Fruit fly (Drosophila melanogaster): Measurements from ENCODE around the gene Lar.

Gene Lar

dm6 chr2L:19586436-19587333 is at the start of gene Lar (continued):
- TF ChIP-seq stc (GFP tag; IDR thresholded peaks at IDR 0.05) (peak; percentile 35; the same call in 1 of the 2 replicates), CG16815 (GFP tag; optimal IDR thresholded peaks at IDR 0.05) (no peak), CG4820 (GFP tag; optimal IDR thresholded peaks at IDR 0.05) (peak; percentile 53), CG13775 (GFP tag; optimal IDR thresholded peaks at IDR 0.05) (peak; percentile 48), CG7987 (GFP tag; optimal IDR thresholded peaks at IDR 0.05) (peak; percentile 39), CG11695 (GFP tag; IDR thresholded peaks at IDR 0.05) (peak; percentile 59; the same call in 1 of the 3 replicates), ham (GFP tag; IDR thresholded peaks at IDR 0.05) (no peak), CG15696 (tag; optimal IDR thresholded peaks at IDR 0.05) (peak; percentile 49), zf30C (GFP tag; optimal IDR thresholded peaks at IDR 0.05) (no peak), ap (GFP tag; IDR thresholded peaks at IDR 0.05) (no peak), p53 (GFP tag; optimal IDR thresholded peaks at IDR 0.05) (peak; percentile 64), jumu (GFP tag; optimal IDR thresholded peaks at IDR 0.05) (peak; percentile 76), amos (GFP tag; IDR thresholded peaks at IDR 0.05; ENCODE audit: partially characterized antibody) (peak; percentile 62; the same call in 1 of the 2 replicates), CG30403 (GFP tag; optimal IDR thresholded peaks at IDR 0.05) (peak; percentile 78), CG8388 (GFP tag; optimal IDR thresholded peaks at IDR 0.05) (peak; percentile 42), CG9932 (GFP tag; IDR thresholded peaks at IDR 0.05) (peak; percentile 69), slbo (GFP tag; IDR thresholded peaks at IDR 0.05) (peak; percentile 78), vnd (GFP tag; IDR thresholded peaks at IDR 0.05; ENCODE audit: partially characterized antibody) (no peak), CG6854 (GFP tag; optimal IDR thresholded peaks at IDR 0.05) (no peak), CG2875 (GFP tag; optimal IDR thresholded peaks at IDR 0.05) (no peak), Dbx (GFP tag; IDR thresholded peaks at IDR 0.05) (peak; percentile 76), Lhr (GFP tag; optimal IDR thresholded peaks at IDR 0.05) (peak; percentile 58), CG7745 (tag; optimal IDR thresholded peaks at IDR 0.05) (no peak), CG18619 (GFP tag; optimal IDR thresholded peaks at IDR 0.05) (peak; percentile 74), prd (optimal IDR thresholded peaks at IDR 0.05) (no peak), prd (GFP tag; IDR thresholded peaks at IDR 0.05) (peak; percentile 65; the same call in 1 of the 3 replicates), tx (GFP tag; optimal IDR thresholded peaks at IDR 0.05) (peak; percentile 40), CG31388 (GFP tag; optimal IDR thresholded peaks at IDR 0.05) (no peak), MESR4 (GFP tag; optimal IDR thresholded peaks at IDR 0.05) (peak; percentile 80), CG34422 (GFP tag; IDR thresholded peaks at IDR 0.05) (0 out of 3 replicates have a peak, but pooled peaks have one; percentile 78), ab (GFP tag; optimal IDR thresholded peaks at IDR 0.05) (peak; percentile 44), slp2 (GFP tag; optimal IDR thresholded peaks at IDR 0.05) (peak; percentile 34), da (GFP tag; optimal IDR thresholded peaks at IDR 0.05) (peak; percentile 47), vfl (GFP tag; optimal IDR thresholded peaks at IDR 0.05) (no peak), CG8281 (tag; optimal IDR thresholded peaks at IDR 0.05) (no peak), CG3726 (GFP tag; IDR thresholded peaks at IDR 0.05) (no peak), pum (GFP tag; optimal IDR thresholded peaks at IDR 0.05) (peak; percentile 70), CG6813 (GFP tag; optimal IDR thresholded peaks at IDR 0.05) (peak; percentile 44), zfh1 (GFP tag; IDR thresholded peaks at IDR 0.05) (peak; percentile 67), Sry-δ (GFP tag; optimal IDR thresholded peaks at IDR 0.05) (peak; percentile 40), TFAM (GFP tag; optimal IDR thresholded peaks at IDR 0.05) (no peak), Dfd (GFP tag; optimal IDR thresholded peaks at IDR 0.05) (no peak), CG16863 (GFP tag; optimal IDR thresholded peaks at IDR 0.05) (peak; percentile 52), CG11504 (tag; optimal IDR thresholded peaks at IDR 0.05) (peak; percentile 67), schlank (tag; optimal IDR thresholded peaks at IDR 0.05) (no peak), nerfin-1 (tag; optimal IDR thresholded peaks at IDR 0.05) (peak; percentile 96), CG15601 (tag; optimal IDR thresholded peaks at IDR 0.05) (peak; percentile 42), az2 (GFP tag; optimal IDR thresholded peaks at IDR 0.05) (peak; percentile 54), ttk (GFP tag; IDR thresholded peaks at IDR 0.05) (no peak)

All from whole organism, embryonic.